Worm (Caenorhabditis elegans): ENCODE measurements around the gene C01G5.9.

The C01G5.9 gene

ce11 chrIV:6474751-6475150 lies 44.9 kb upstream of the C01G5.9 start (continued):
- TF ChIP-seq lin-29 (GFP tag; IDR thresholded peaks at IDR 0.05) (no peak), ZK546.5 (tag; optimal IDR thresholded peaks at IDR 0.05) (no peak), mes-2 (tag; optimal IDR thresholded peaks at IDR 0.05; ENCODE audit: poor library complexity, severe bottlenecking) (no peak), lin-13 (GFP tag; optimal IDR thresholded peaks at IDR 0.05) (no peak), nhr-11 (tag; optimal IDR thresholded peaks at IDR 0.05) (peak; percentile 17), ctbp-1 (GFP tag; IDR thresholded peaks at IDR 0.05) (no peak), mep-1 (tag; optimal IDR thresholded peaks at IDR 0.05) (peak; percentile 44), unc-130 (GFP tag; optimal IDR thresholded peaks at IDR 0.05) (no peak), ces-1 (GFP tag; optimal IDR thresholded peaks at IDR 0.05) (no peak)

ce11 chrIV:6480221-6480620 lies 39.5 kb upstream of the C01G5.9 start, which contains the start of gene tyr-6:
tyr-6 (plus strand) TSS chrIV:6480521.
- no peak for TF ChIP-seq ceh-44 (GFP tag; IDR thresholded peaks at IDR 0.05)
- TF ChIP-seq jun-1 (tag; optimal IDR thresholded peaks at IDR 0.05) = no peak
- TF ChIP-seq madf-5 (GFP tag; IDR thresholded peaks at IDR 0.05) = no peak
- no peak for TF ChIP-seq unc-130 (GFP tag; optimal IDR thresholded peaks at IDR 0.05)
- no peak for TF ChIP-seq lsy-2 (tag; optimal IDR thresholded peaks at IDR 0.05)
- no peak for TF ChIP-seq mdl-1 (tag; optimal IDR thresholded peaks at IDR 0.05)
- TF ChIP-seq hlh-11 (tag; optimal IDR thresholded peaks at IDR 0.05) = no peak
- no peak for TF ChIP-seq F37D6.2 (tag; optimal IDR thresholded peaks at IDR 0.05)
- no peak for TF ChIP-seq snpc-4 (tag; optimal IDR thresholded peaks at IDR 0.05)
- no peak for TF ChIP-seq nhr-28 (tag; optimal IDR thresholded peaks at IDR 0.05)
- no peak for TF ChIP-seq ceh-32 (tag; optimal IDR thresholded peaks at IDR 0.05; ENCODE audit: poor library complexity)
- TF ChIP-seq mxl-3 (GFP tag; optimal IDR thresholded peaks at IDR 0.05) = no peak
- no peak for TF ChIP-seq nhr-102 (tag; optimal IDR thresholded peaks at IDR 0.05)
- no peak for TF ChIP-seq daf-12 (tag; optimal IDR thresholded peaks at IDR 0.05)
- no peak for TF ChIP-seq dpl-1 (GFP tag; optimal IDR thresholded peaks at IDR 0.05)
- TF ChIP-seq mep-1 (tag; optimal IDR thresholded peaks at IDR 0.05) = no peak
- no peak for TF ChIP-seq dmd-9 (GFP tag; IDR thresholded peaks at IDR 0.05)

- no peak; the same call in 1 of the 2 replicates for TF ChIP-seq vab-7 (GFP tag; IDR thresholded peaks at IDR 0.05)
- no peak for TF ChIP-seq set-16 (GFP tag; IDR thresholded peaks at IDR 0.05)
- no peak for TF ChIP-seq lsy-2 (tag; optimal IDR thresholded peaks at IDR 0.05)
- TF ChIP-seq lin-38 (GFP tag; IDR thresholded peaks at IDR 0.05) = peak; percentile 78
- TF ChIP-seq lim-7 (GFP tag; IDR thresholded peaks at IDR 0.05) = peak; percentile 93
- peak; percentile 36 for TF ChIP-seq F49E8.2 (tag; optimal IDR thresholded peaks at IDR 0.05; ENCODE audit: borderline replicate concordance)
- peak; percentile 36 for TF ChIP-seq hlh-30 (tag; optimal IDR thresholded peaks at IDR 0.05; ENCODE audit: insufficient read depth)
- TF ChIP-seq attf-4 (tag; optimal IDR thresholded peaks at IDR 0.05) = no peak
- TF ChIP-seq zfp-3 (GFP tag; conservative IDR thresholded peaks at IDR 0.05) = peak; percentile 67; the same call in 1 of the 2 replicates
- peak; percentile 8 for TF ChIP-seq ztf-7 (tag; optimal IDR thresholded peaks at IDR 0.05)
- no peak for TF ChIP-seq ZK546.5 (tag; optimal IDR thresholded peaks at IDR 0.05)
- peak; percentile 88 for TF ChIP-seq lin-1 (GFP tag; IDR thresholded peaks at IDR 0.05)
- TF ChIP-seq nhr-111 (GFP tag; optimal IDR thresholded peaks at IDR 0.05) = no peak
- no peak for TF ChIP-seq tag-97 (GFP tag; IDR thresholded peaks at IDR 0.05)
- no peak for TF ChIP-seq unc-39 (tag; optimal IDR thresholded peaks at IDR 0.05)
- TF ChIP-seq Y48G9A.11 (GFP tag; IDR thresholded peaks at IDR 0.05) = peak; percentile 60; the same call in 1 of the 2 replicates
- TF ChIP-seq gei-8 (GFP tag; optimal IDR thresholded peaks at IDR 0.05) = peak; percentile 32
- no peak for TF ChIP-seq lin-15B (tag; optimal IDR thresholded peaks at IDR 0.05)
- no peak for TF ChIP-seq mxl-2 (GFP tag; conservative IDR thresholded peaks at IDR 0.05)
- 0 out of 2 replicates have a peak, but pooled peaks have one; percentile 24 for TF ChIP-seq ceh-20 (GFP tag; IDR thresholded peaks at IDR 0.05)
- no peak for TF ChIP-seq nhr-237 (tag; optimal IDR thresholded peaks at IDR 0.05)
- peak in 1 of 2 experiments; percentile 12 for TF ChIP-seq hif-1 (tag; optimal IDR thresholded peaks at IDR 0.05)
- no peak for TF ChIP-seq spr-3 (GFP tag; optimal IDR thresholded peaks at IDR 0.05)
- no peak for TF ChIP-seq zfp-2 (tag; optimal IDR thresholded peaks at IDR 0.05)
- no peak for TF ChIP-seq T20F7.1 (GFP tag; optimal IDR thresholded peaks at IDR 0.05)
- no peak for TF ChIP-seq unc-62 (GFP tag; optimal IDR thresholded peaks at IDR 0.05 in 1 of 2)
- TF ChIP-seq unc-62 (tag; optimal IDR thresholded peaks at IDR 0.05) = no peak
Observed at ce11 chrIV:6480978-6481377, 38.7 kb upstream of the C01G5.9 start.
